Fruit fly (Drosophila melanogaster) whole organism, wandering third instar larva: ENCODE results near the gene Obp8a.

Experiments
- Abd-B ChIP-seq: fragments of >200 bp; optimal IDR thresholded peaks from 2 replicates; lab custom pipeline; 2017; ENCODE audit warnings: missing biosample characterization, missing genetic modification characterization
- CG32264 ChIP-seq: fragments of 200-800 bp; sonication (Bioruptor generic); optimal IDR thresholded peaks from 2 replicates; lab custom pipeline; 2016; ENCODE audit warnings: missing biosample characterization, missing genetic modification characterization
- CG9705 ChIP-seq: fragments of 200-800 bp; sonication (Bioruptor generic); optimal IDR thresholded peaks from 2 replicates; lab custom pipeline; 2018; ENCODE audit warnings: missing biosample characterization, mild to moderate bottlenecking, missing genetic modification characterization
- CrebA ChIP-seq: fragments of 200-800 bp; sonication (Bioruptor generic); optimal IDR thresholded peaks from 2 replicates; lab custom pipeline; 2016; ENCODE audit warnings: missing biosample characterization, mild to moderate bottlenecking, missing genetic modification characterization, borderline replicate concordance
- Dfd ChIP-seq: fragments of >200 bp; optimal IDR thresholded peaks from 2 replicates; lab custom pipeline; 2017; ENCODE audit warnings: missing biosample characterization, missing genetic modification characterization
- Dif ChIP-seq: fragments of 200-275, 200-300 bp; sonication (Bioruptor generic); optimal IDR thresholded peaks from 2 replicates; lab custom pipeline; 2018; ENCODE audit warnings: missing biosample characterization, missing genetic modification characterization; ENCODE audit not compliant: partially characterized antibody
- GATAd ChIP-seq: sonication (Bioruptor generic); optimal IDR thresholded peaks from 2 replicates; lab custom pipeline; 2016; ENCODE audit warnings: missing biosample characterization, missing genetic modification characterization
- HLH106 ChIP-seq: fragments of 200-800 bp; optimal IDR thresholded peaks from 3 replicates; lab custom pipeline; 2019; ENCODE audit warnings: missing biosample characterization, mild to moderate bottlenecking, missing genetic modification characterization, moderate library complexity
- Hnf4 ChIP-seq: fragments of 200-800 bp; sonication (Bioruptor generic); optimal IDR thresholded peaks from 2 replicates; lab custom pipeline; 2016; ENCODE audit warnings: missing biosample characterization, mild to moderate bottlenecking, missing genetic modification characterization
- Hr78 ChIP-seq: fragments of >200 bp; optimal IDR thresholded peaks from 2 replicates; lab custom pipeline; 2017; ENCODE audit warnings: missing biosample characterization, missing genetic modification characterization
- Hr83 ChIP-seq: fragments of 200-300 bp; sonication (Bioruptor generic); optimal IDR thresholded peaks from 2 replicates; lab custom pipeline; 2016; ENCODE audit warnings: missing biosample characterization, mild to moderate bottlenecking, missing genetic modification characterization, moderate library complexity; ENCODE audit not compliant: poor library complexity, severe bottlenecking
- Jra ChIP-seq: sonication (Bioruptor generic); optimal IDR thresholded peaks from 2 replicates; lab custom pipeline; 2016; ENCODE audit warnings: missing biosample characterization, missing genetic modification characterization
- Mio ChIP-seq: sonication (Bioruptor generic); optimal IDR thresholded peaks from 2 replicates; lab custom pipeline; 2016; ENCODE audit warnings: missing biosample characterization, missing genetic modification characterization
- Myc ChIP-seq: fragments of >200 bp; optimal IDR thresholded peaks from 2 replicates; lab custom pipeline; 2017
- N ChIP-seq: fragments of >200 bp; optimal IDR thresholded peaks from 2 replicates; lab custom pipeline; 2018; ENCODE audit warnings: missing biosample characterization, missing external identifiers, missing genetic modification characterization
- OdsH ChIP-seq: fragments of 200-800 bp; sonication (Bioruptor generic); optimal IDR thresholded peaks from 2 replicates; lab custom pipeline; 2016; ENCODE audit warnings: missing biosample characterization, mild to moderate bottlenecking, missing genetic modification characterization
- Rel ChIP-seq, 2 experiments: fragments of 200-800 bp; sonication (Bioruptor generic) in 1 of 2; optimal IDR thresholded peaks; 2 replicates in 1 of 2; 3 replicates in 1 of 2; lab custom pipeline; 2016 to 2019; ENCODE audit warnings: mild to moderate bottlenecking in 2 of 2, missing biosample characterization in 2 of 2, missing genetic modification characterization in 2 of 2, moderate library complexity in 1 of 2
- Sp1 ChIP-seq: fragments of 200-800 bp; sonication (Bioruptor generic); optimal IDR thresholded peaks from 3 replicates; lab custom pipeline; 2019; ENCODE audit warnings: missing biosample characterization, mild to moderate bottlenecking, missing genetic modification characterization, moderate library complexity
- Vsx2 ChIP-seq: fragments of 200-300, 225-300 bp; sonication (Bioruptor generic); optimal IDR thresholded peaks from 2 replicates; lab custom pipeline; 2018; ENCODE audit warnings: missing biosample characterization, missing genetic modification characterization; ENCODE audit not compliant: partially characterized antibody
- br ChIP-seq: fragments of 200-800 bp; sonication (Bioruptor generic); optimal IDR thresholded peaks from 2 replicates; lab custom pipeline; 2016; ENCODE audit warnings: missing biosample characterization, missing genetic modification characterization
- brk ChIP-seq: fragments of 200-800 bp; sonication (Bioruptor generic); optimal IDR thresholded peaks from 2 replicates; lab custom pipeline; 2016; ENCODE audit warnings: missing biosample characterization, mild to moderate bottlenecking, missing genetic modification characterization
- dmrt93B ChIP-seq: fragments of 200-800 bp; sonication (Bioruptor generic); optimal IDR thresholded peaks from 2 replicates; lab custom pipeline; 2018; ENCODE audit warnings: missing biosample characterization, mild to moderate bottlenecking, missing genetic modification characterization
- dsf ChIP-seq: sonication (Bioruptor generic); optimal IDR thresholded peaks from 2 replicates; lab custom pipeline; 2016; ENCODE audit warnings: missing biosample characterization, missing genetic modification characterization, borderline replicate concordance
- ey ChIP-seq: fragments of 200-800 bp; sonication (Bioruptor generic); optimal IDR thresholded peaks from 2 replicates; lab custom pipeline; 2016; ENCODE audit warnings: missing biosample characterization, missing genetic modification characterization
- foxo ChIP-seq, 2 experiments: fragments of 200-800 bp; sonication (Bioruptor generic); optimal IDR thresholded peaks; 2 replicates in 1 of 2; 3 replicates in 1 of 2; lab custom pipeline; 2016 to 2017; ENCODE audit warnings: missing biosample characterization in 2 of 2, missing genetic modification characterization in 2 of 2
- fru ChIP-seq: fragments of 200-800 bp; sonication (Bioruptor generic); optimal IDR thresholded peaks from 3 replicates; lab custom pipeline; 2016; ENCODE audit warnings: missing biosample characterization, mild to moderate bottlenecking, missing genetic modification characterization
- h ChIP-seq: fragments of 200-800 bp; sonication (Bioruptor generic); optimal IDR thresholded peaks from 3 replicates; lab custom pipeline; 2016; ENCODE audit warnings: missing biosample characterization, mild to moderate bottlenecking, missing genetic modification characterization
- jim ChIP-seq: fragments of 175-275, 200-325 bp; sonication (Bioruptor generic); optimal IDR thresholded peaks from 2 replicates; lab custom pipeline; 2016; ENCODE audit warnings: missing biosample characterization, mild to moderate bottlenecking, missing genetic modification characterization
- lola ChIP-seq: fragments of >200 bp; optimal IDR thresholded peaks from 2 replicates; lab custom pipeline; 2017; ENCODE audit warnings: missing biosample characterization, missing genetic modification characterization
- pan ChIP-seq: fragments of >200 bp; optimal IDR thresholded peaks from 2 replicates; lab custom pipeline; 2017
- psq ChIP-seq: fragments of 200-800 bp; sonication (Bioruptor generic); optimal IDR thresholded peaks from 3 replicates; lab custom pipeline; 2017; ENCODE audit warnings: missing biosample characterization, mild to moderate bottlenecking, missing genetic modification characterization, moderate library complexity
- rgr ChIP-seq: fragments of 200-800 bp; sonication (Bioruptor generic); optimal IDR thresholded peaks from 3 replicates; lab custom pipeline; 2016; ENCODE audit warnings: missing biosample characterization, mild to moderate bottlenecking, missing genetic modification characterization
- sage ChIP-seq: fragments of 200-800 bp; sonication (Bioruptor generic); optimal IDR thresholded peaks from 2 replicates; lab custom pipeline; 2016; ENCODE audit warnings: missing biosample characterization, mild to moderate bottlenecking, missing genetic modification characterization
- sv ChIP-seq: fragments of 200-800 bp; sonication (Bioruptor generic); optimal IDR thresholded peaks from 3 replicates; lab custom pipeline; 2016; ENCODE audit warnings: missing biosample characterization, missing genetic modification characterization
- tai ChIP-seq: sonication (Bioruptor generic); optimal IDR thresholded peaks from 2 replicates; lab custom pipeline; 2016; ENCODE audit warnings: missing biosample characterization, missing genetic modification characterization
- usp ChIP-seq: fragments of >200 bp; optimal IDR thresholded peaks from 2 replicates; lab custom pipeline; 2017; ENCODE audit warnings: missing biosample characterization, missing genetic modification characterization
- woc ChIP-seq: sonication (Bioruptor generic); optimal IDR thresholded peaks from 2 replicates; lab custom pipeline; 2016; ENCODE audit warnings: missing biosample characterization, mild to moderate bottlenecking, missing genetic modification characterization

The Obp8a gene

DNA sequence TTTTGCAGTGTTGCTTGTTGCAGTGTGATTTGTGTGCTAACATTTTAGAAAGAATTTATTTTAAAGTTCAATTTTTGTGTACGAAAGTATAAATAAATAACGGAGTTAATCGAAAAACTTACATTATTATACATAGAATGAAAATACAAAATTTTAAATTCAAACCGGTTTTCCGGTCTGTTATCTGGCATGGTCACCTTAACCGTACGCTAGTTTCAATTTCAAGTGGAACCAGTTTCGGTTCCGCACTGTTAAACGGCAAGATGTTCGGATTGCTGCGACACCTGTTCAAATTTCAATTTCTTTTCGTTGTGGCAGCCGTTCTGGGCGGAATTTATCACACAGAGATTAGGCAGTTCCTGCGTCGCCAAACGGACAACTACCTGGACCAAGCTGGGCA is 22.2 kb upstream of the Obp8a start, which contains the start of gene CG12056:
Gene CG12056, plus strand, starts transcription at position 241 of the 400 bp plus-strand sequence.
- TF ChIP-seq ey (GFP tag; lab: Kevin White, UChicago) (no peak), Hr78 (GFP tag; lab: Kevin White, UChicago) (no peak), sage (GFP tag; lab: Kevin White, UChicago) (no peak), tai (GFP tag; lab: Kevin White, UChicago) (no peak), lola (GFP tag; lab: Kevin White, UChicago) (no peak)

dm6 chrX:9193604-9194003 is 21.1 kb upstream of the Obp8a start, which contains the start of gene CG12106:
Gene CG12106 (plus strand): TSS chrX:9193898.
- TF ChIP-seq GATAd (no peak), dmrt93B (GFP tag; lab: Kevin White, UChicago) (peak; percentile 34), woc (GFP tag; lab: Kevin White, UChicago) (peak; percentile 61), Jra (GFP tag; lab: Kevin White, UChicago) (no peak), Dif (no peak), brk (GFP tag; lab: Kevin White, UChicago) (no peak), CG9705 (GFP tag; lab: Kevin White, UChicago) (peak; percentile 49), fru (peak; percentile 53), Sp1 (GFP tag; lab: Kevin White, UChicago) (peak; percentile 54), Vsx2 (GFP tag; lab: Kevin White, UChicago) (no peak), rgr (GFP tag; lab: Kevin White, UChicago) (peak; percentile 58), foxo (GFP tag; optimal IDR thresholded peaks at IDR 0.05; lab: Kevin White, UChicago) (peak in 1 of 2 experiments; percentile 63), Dfd (no peak), ey (GFP tag; lab: Kevin White, UChicago) (peak; percentile 52), Rel (GFP tag; optimal IDR thresholded peaks at IDR 0.05; lab: Kevin White, UChicago) (no peak), Rel (tag; optimal IDR thresholded peaks at IDR 0.05; lab: Kevin White, UChicago) (peak; percentile 7), br (peak; percentile 58), tai (GFP tag; lab: Kevin White, UChicago) (no peak), h (GFP tag; lab: Kevin White, UChicago) (peak; percentile 48), OdsH (GFP tag; lab: Kevin White, UChicago) (no peak), psq (peak; percentile 8), HLH106 (tag; lab: Kevin White, UChicago) (peak; percentile 75), Hnf4 (GFP tag; lab: Kevin White, UChicago) (peak; percentile 54), sv (no peak), pan (lab: Kevin White, UChicago) (no peak)

dm6 chrX:9195311-9195710 is 19.4 kb upstream of the Obp8a start:
- TF ChIP-seq Vsx2 (GFP tag; lab: Kevin White, UChicago) (no peak), dmrt93B (GFP tag; lab: Kevin White, UChicago) (no peak), sv (no peak), N (no peak), Rel (GFP tag; optimal IDR thresholded peaks at IDR 0.05; lab: Kevin White, UChicago) (no peak), Rel (tag; optimal IDR thresholded peaks at IDR 0.05; lab: Kevin White, UChicago) (peak; percentile 92), Hr83 (no peak)

- no peak for TF ChIP-seq Abd-B (GFP tag; lab: Kevin White, UChicago)
- TF ChIP-seq pan (lab: Kevin White, UChicago): no peak
- no peak for TF ChIP-seq CrebA
- TF ChIP-seq sage (GFP tag; lab: Kevin White, UChicago): peak; percentile 81
- TF ChIP-seq tai (GFP tag; lab: Kevin White, UChicago): no peak
- peak; percentile 61 for TF ChIP-seq woc (GFP tag; lab: Kevin White, UChicago)
- TF ChIP-seq fru: peak; percentile 77
- no peak for TF ChIP-seq lola (GFP tag; lab: Kevin White, UChicago)
- peak; percentile 85 for TF ChIP-seq rgr (GFP tag; lab: Kevin White, UChicago)
- peak; percentile 81 for TF ChIP-seq Hnf4 (GFP tag; lab: Kevin White, UChicago)
- peak; percentile 66 for TF ChIP-seq dsf (GFP tag; lab: Kevin White, UChicago)
- no peak for TF ChIP-seq CG32264 (GFP tag; lab: Kevin White, UChicago)
- no peak for TF ChIP-seq GATAd
- TF ChIP-seq sv: peak; percentile 71
- TF ChIP-seq HLH106 (tag; lab: Kevin White, UChicago): peak; percentile 74
- no peak for TF ChIP-seq Myc (lab: Kevin White, UChicago)
- no peak for TF ChIP-seq jim (GFP tag; lab: Kevin White, UChicago)
- TF ChIP-seq psq: peak; percentile 73
- peak; percentile 63 for TF ChIP-seq br
- peak; percentile 79 for TF ChIP-seq OdsH (GFP tag; lab: Kevin White, UChicago)
- TF ChIP-seq Hr83: peak; percentile 55
- TF ChIP-seq dmrt93B (GFP tag; lab: Kevin White, UChicago): peak; percentile 36
- no peak for TF ChIP-seq Vsx2 (GFP tag; lab: Kevin White, UChicago)
- peak; percentile 80 for TF ChIP-seq h (GFP tag; lab: Kevin White, UChicago)
- peak; percentile 73 for TF ChIP-seq Jra (GFP tag; lab: Kevin White, UChicago)
- TF ChIP-seq usp (GFP tag; lab: Kevin White, UChicago): no peak
- no peak for TF ChIP-seq Hr78 (GFP tag; lab: Kevin White, UChicago)
- no peak for TF ChIP-seq Rel (GFP tag; optimal IDR thresholded peaks at IDR 0.05; lab: Kevin White, UChicago)
- TF ChIP-seq Rel (tag; optimal IDR thresholded peaks at IDR 0.05; lab: Kevin White, UChicago): peak; percentile 37
- peak; percentile 59 for TF ChIP-seq ey (GFP tag; lab: Kevin White, UChicago)
- peak in 1 of 2 experiments; percentile 83 for TF ChIP-seq foxo (GFP tag; optimal IDR thresholded peaks at IDR 0.05; lab: Kevin White, UChicago)
- no peak for TF ChIP-seq Dif
- peak; percentile 44 for TF ChIP-seq CG9705 (GFP tag; lab: Kevin White, UChicago)
- peak; percentile 69 for TF ChIP-seq Sp1 (GFP tag; lab: Kevin White, UChicago)
- no peak for TF ChIP-seq Mio
- no peak for TF ChIP-seq N
- TF ChIP-seq Dfd: no peak
Observed at dm6 chrX:9196362-9196761, 18.3 kb upstream of the Obp8a start, which contains the start of gene CG12118. Gene CG12118 (minus strand): TSS chrX:9196414.
